Fruit fly (Drosophila melanogaster) whole organism, larva: ENCODE data around the gene Glut1.

Experiments
- noc ChIP-seq: fragments of 200-800 bp; sonication (Bioruptor generic); optimal IDR thresholded peaks from 3 replicates; lab custom pipeline; 2019; ENCODE audit warnings: missing biosample characterization, mild to moderate bottlenecking, missing genetic modification characterization, moderate library complexity

The Glut1 gene

DNA sequence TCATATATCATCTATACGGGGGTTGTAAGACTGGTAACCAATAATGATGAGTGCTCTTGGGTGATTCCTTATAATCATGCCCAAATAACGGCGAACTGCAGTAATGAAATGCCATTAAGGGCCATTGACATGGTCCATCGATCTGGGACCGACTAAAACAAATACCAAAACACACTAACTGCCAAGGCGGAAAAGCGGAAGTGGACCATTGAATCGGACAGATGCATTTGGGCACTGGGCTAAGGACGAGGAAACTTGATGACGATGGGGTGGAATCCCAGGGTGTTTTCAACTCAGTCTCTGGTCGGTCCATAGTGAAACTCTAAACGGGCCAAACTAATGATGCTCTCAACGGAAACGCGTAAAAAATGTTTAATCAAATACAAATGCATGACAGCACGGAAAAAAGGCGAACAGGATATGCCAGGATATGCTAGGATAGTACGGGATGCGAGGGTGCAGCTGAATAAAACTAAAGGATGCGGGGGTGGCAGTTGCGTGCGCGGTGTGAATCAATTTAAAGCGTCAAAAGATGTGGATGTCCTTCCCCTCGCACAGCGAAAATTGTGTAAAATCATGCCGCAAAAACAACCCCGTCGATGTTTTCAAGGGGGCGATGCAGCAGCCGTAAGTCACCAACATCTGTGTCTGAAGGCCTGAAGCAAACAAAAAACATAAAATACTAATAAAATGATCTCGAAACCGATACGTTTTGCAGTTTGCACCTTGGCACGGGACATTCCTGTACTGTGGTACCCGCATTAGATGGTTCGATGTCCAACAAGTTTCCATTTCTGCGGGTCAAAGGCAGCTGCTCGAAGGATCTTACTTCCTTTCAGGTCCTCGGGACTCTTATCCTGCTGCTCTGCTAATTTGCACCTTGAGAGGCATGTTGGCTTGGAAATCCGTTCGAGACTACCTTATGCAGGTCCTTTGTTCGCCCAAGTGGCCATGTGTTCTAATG, 1.2 kb upstream of the Glut1 start:
- TF ChIP-seq noc (tag; lab: Kevin White, UChicago): no peak

DNA sequence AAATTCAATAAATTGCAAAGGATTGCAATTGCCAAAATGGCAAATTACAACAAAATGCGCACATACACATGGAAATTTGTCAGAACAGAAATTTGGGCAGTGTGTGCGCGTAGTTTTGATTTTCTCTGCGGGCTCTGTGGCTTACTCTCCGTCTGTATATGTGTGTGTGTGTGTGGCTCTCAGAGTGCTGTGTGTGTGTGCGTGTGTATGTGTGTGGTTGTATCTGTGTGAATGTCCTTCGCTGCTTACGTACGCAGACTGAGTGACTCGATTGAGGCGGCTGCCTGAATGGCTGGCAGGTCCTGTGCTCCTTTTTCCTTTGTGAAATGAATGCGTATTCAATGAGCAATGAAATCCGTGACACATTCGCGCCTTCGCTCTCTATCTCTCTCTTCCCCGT, 978 bp downstream of the Glut1 start:
- no peak for TF ChIP-seq noc (tag; lab: Kevin White, UChicago)

DNA sequence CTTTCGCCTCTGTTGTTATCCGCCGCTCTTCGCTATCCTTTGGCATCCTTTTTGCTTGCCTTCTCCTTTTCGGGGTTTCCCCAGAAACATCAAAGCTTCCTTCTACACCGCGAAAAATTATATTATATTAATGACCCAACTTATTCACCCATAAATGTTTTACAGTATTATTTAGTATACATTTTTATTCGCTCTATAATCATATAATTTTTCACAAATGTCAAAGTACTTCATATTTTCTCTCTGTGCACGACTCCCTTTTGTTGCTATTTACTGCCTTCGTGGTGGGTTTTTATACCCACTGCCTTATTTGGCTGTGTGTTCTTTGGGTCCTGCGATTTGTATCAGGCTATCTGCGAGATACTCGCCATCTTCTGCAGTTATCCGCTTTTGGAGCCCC, 3.4 kb downstream of the Glut1 start:
- TF ChIP-seq noc (tag; lab: Kevin White, UChicago): no peak

DNA sequence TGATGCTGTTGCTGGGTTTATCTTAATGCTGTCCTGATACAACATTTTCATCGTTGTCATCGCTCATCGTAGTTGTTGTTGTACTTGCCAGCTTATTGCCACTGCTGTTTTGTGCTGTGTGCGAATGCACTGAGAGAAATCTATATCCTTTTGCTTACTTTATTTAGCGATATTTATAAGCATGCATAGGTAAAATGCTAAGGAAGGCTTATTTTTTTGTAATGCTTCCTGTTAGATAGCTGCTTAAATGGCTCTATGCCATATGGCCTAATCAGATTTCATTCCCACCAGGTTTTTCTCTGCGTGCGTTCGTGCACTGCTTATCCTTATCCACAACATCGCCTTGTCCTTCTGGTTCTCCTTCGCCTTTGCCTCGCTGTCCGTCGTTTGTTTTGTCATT, 38.3 kb downstream of the Glut1 start:
- no peak for TF ChIP-seq noc (tag; lab: Kevin White, UChicago)

DNA sequence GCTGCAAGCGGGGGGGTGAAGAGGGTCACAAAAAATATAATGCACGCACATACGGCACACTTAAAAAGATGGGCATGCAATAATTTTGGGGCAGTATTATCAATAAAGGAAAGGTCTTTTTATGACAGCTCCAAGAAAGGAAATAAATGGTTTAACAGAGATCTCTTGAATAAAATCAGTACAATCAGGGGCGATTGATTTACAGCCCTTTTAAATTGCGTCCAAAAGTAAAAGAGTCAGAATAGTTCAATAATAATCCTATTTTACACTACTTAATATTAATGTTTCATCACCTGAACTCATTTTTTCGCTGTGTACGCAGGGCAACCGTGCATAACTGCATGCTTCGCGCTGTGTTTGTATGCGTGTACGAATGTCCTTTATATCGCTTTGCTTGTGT, 43.0 kb downstream of the Glut1 start:
- TF ChIP-seq noc (tag; lab: Kevin White, UChicago): no peak

DNA sequence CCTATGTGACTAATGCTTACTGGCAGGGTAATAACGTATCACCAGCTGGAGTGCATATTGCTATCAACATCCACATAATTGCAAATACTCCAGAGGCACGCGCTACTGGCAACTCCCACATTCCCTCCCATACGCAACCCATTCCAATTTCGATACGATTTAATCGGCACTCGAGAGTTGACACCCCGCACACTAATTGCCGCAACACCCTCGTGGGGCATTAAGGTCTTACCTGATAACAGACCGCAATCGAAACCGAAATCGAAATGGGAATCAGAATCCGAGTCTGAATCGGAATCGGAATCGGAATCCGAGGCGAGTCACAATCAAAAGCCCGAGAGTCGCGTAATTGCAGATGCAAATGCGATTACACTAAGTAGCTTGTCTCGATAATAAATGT, 44.7 kb downstream of the Glut1 start:
- TF ChIP-seq noc (tag; lab: Kevin White, UChicago): no peak

DNA sequence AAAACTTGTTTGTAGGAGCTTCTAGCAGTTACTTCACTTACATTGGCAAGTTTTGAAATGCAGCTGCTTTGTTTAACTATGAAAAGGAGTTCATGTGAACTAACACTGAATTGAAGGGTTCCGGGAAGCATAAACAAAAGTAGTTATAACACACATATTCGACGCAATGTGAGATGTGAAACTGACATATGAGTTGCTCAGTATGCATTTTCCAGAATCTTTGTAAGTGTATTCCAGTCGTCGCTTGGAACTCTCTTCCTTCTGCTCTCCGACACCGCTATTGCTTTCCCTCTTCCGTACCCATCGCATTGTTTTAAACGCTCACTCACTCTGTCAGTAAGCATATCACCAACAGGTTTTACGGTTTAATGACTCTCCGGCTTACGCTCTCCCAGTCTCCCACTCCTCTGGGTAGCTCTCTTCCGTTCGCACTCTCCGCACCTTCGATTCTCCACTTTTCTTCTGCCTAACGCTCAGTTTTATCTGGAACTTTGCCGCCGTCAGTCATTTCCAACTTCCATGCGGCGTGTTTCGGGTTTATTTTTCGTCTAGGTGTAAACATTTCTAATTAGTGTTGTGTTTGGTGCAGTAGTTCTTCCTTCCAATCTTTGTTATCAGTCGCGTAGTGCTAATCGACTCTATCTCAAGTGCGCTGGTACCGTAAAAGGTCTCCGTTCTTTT, 45.5 kb downstream of the Glut1 start:
- peak; percentile 86 for TF ChIP-seq noc (tag; lab: Kevin White, UChicago)

DNA sequence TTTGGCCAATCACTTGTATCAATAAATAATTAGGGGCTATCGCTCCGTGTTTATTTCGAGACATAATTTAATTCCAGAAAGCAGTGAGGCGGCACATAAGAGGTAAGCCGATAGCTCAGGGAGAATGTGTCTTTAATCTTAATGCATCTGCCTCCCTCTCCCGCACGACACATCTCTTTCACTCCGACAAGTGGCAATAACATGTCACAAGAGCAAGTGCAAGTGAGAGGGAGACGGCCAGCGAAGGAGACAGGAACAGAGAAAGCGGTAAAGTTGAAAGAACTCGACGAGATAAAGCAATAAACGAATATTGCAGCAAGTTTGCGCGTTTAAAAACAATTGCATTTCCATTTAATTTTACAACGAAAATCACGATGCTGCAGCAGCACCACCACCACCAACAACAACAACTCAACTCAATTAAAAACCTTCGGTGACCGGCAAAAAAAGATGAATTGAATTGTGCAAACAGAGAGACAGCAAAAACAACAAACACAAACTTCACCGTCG, 46.0 kb downstream of the Glut1 start:
- TF ChIP-seq noc (tag; lab: Kevin White, UChicago): no peak

DNA sequence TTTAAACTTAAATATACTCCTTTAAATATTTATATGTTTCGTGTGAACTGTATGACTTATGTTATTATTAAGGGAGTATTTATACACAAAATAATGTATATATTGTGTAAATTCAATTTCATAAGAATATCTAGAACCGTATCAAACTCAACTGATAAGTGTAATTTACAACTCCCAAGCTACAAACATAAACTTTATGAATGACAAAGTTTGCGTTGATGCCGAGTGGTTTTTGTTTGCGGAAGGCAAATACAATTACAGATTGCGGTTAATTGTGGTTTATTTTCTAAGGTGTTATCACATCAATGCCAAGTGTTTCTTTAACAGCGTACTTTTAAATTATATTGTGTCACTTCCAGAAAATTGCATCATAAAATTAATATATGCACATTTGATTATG, 46.7 kb downstream of the Glut1 start:
- TF ChIP-seq noc (tag; lab: Kevin White, UChicago): peak; percentile 66

DNA sequence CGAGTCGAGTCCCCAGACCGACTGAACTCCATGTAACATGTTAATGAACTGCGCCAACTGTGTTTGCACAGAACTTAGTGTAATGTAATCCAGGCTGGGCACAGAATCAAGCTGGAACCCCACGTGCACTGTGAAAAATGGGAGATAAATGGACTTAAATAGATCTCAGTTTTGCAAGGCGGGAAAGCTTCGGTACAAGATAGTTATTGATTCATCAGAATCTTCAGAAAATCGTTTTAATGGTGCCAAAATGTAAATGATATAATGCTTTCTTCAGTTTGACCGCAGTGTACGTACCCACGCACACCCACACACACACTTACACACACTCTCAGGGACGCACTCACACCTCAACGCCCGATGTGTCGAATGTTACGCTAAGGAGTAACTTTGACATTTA, 50.1 kb downstream of the Glut1 start:
- TF ChIP-seq noc (tag; lab: Kevin White, UChicago): no peak

DNA sequence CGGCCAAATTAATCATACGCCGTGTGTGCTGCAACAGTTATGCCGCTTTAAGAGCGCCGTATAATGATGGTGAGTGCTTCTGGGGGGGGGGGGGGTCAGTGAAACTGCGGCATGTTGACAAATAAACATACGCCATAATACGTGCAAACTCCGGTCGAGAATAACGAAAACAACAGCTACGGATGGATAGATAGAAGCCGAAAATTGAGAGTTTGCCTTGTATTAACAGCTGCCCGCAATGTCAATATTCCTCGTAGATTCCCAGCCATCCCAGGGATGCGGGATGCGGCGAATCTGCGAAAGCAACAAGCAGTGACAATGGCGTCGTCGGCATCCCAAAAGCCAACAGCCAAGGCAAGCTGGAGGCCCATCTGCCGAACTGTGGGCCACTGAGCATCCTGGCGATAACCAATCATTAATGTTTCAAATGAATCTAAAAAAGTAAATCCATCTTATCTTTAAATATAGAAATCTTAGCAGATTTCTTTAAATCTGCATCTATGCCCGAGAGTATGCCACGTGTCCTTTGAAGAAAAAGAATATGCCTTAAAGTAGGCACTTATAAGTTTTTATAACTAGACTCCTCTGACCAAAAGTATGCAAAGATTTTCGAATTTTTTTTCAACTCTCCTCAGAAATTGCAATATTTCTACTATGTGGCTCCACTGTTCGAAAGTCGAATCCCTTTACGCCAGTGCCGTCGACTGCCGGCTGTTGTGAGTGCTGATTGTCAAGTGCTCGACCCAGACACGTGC, 54.1 kb downstream of the Glut1 start:
- no peak for TF ChIP-seq noc (tag; lab: Kevin White, UChicago)

DNA sequence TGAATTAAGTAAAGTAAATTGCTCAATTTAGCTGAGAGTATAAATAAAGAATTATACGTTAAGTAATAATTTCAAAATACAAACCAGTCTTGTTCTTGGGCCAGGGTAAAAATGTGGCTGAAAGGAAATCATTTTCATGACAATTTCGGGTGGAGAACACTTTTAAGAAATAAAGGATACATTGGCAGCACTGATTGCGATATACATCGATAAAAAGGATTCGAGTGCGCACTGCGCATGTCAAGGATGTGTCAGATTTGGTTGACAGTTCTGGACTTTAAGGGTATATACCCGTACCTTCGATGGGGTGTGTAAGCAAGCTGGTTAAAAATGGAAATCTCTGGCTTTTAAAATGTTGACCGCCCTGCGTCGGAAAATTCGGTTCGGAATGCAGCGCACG, 79.8 kb downstream of the Glut1 start, which contains the start of gene aln:
TSS of gene aln (plus strand) at position 275 of the 400 bp plus-strand sequence.
- no peak for TF ChIP-seq noc (tag; lab: Kevin White, UChicago)

DNA sequence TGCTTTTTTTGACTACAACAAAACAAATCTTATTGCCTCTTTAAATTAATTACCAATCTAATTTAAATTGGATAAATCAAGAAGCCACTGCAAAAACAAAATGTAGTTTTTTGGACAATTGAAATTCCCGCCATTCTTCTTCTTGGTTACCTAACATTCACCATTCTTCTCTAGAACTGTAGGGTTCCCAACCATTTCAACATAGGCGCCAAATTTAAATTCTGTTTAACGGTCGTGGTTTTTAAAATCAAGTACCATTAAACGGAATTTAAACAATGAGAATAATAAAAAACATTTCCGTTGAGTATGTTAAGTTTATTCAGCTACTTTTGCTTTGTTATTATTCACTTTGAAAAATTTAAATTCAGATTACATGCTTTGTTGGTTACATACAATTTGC, 81.8 kb downstream of the Glut1 start:
- TF ChIP-seq noc (tag; lab: Kevin White, UChicago): no peak

DNA sequence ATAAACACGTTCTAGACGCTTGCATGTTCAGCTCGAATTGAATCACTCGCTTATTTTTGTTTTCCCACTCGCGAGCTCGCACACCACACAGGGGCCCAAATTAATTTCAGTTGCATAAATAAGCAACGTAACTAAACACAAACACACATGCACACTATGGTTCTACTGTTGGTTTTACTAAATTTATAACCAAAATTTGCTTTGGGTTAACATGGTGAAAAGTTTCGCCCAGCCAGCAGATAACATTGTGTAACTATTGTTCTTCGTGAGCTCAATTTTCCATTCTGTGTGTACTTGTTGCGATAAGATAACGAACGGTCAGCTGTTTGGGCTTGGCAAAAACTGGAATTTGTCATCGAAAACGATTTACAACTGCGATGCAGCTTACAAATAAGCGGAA, 86.1 kb downstream of the Glut1 start:
- no peak for TF ChIP-seq noc (tag; lab: Kevin White, UChicago)

DNA sequence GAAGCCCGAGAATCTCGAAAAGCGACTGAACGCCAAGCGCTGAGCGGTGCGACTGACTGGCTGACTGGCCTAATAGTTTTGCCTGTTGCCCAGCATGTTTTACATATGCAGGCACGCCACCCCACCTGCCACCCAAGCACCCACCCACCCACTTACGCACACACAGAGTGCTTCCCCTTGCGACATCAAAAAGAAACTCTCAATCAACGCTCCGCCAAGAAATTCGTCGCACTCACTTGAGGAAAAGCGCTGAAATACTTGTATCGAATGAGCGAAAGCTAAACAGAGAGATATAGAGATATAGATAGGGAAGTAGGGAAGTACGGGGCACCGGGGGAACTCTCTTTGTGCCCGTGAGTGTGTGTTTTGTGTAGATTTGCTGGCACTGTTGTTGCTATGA, 86.7 kb downstream of the Glut1 start:
- TF ChIP-seq noc (tag; lab: Kevin White, UChicago): peak; percentile 49

DNA sequence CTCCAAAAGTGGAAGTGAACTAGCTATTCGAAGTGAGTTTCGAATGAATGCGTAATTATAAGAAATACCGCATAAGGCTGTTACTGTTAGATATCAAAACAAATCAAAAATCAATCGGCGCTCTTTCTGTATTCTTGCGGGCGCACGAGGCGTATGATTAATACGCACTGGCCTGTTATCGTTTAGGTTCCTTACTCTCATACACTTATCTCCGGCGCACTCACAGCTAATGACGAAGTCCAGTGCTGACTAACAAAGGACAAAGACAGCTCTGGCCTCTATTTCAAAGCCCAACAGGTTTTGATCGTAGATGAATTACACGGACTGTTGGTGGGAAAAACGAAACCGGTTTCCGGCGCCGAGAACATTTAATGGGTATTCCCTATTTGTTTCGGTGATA, 92.0 kb downstream of the Glut1 start:
- no peak for TF ChIP-seq noc (tag; lab: Kevin White, UChicago)
